Worm (Caenorhabditis elegans): ENCODE results near the gene T01D1.4.

ce11 chrII:135166-135565, 43.7 kb downstream of the T01D1.4 start, which contains the start of gene K10B4.1:
- TF ChIP-seq ztf-11 (tag; optimal IDR thresholded peaks at IDR 0.05) (no peak), skn-1 (tag; optimal IDR thresholded peaks at IDR 0.05) (no peak), F13H6.1 (tag; optimal IDR thresholded peaks at IDR 0.05) (no peak), snpc-4 (tag; optimal IDR thresholded peaks at IDR 0.05) (no peak), unc-62 (GFP tag; optimal IDR thresholded peaks at IDR 0.05) (no peak), nhr-237 (tag; optimal IDR thresholded peaks at IDR 0.05) (no peak), nhr-25 (tag; optimal IDR thresholded peaks at IDR 0.05) (no peak), lsy-2 (tag; optimal IDR thresholded peaks at IDR 0.05) (no peak), ama-1 (optimal IDR thresholded peaks at IDR 0.05) (no peak), peb-1 (tag; optimal IDR thresholded peaks at IDR 0.05) (no peak), nhr-21 (tag; optimal IDR thresholded peaks at IDR 0.05) (no peak)

Measured in whole organism, L2 larva.